Worm (Caenorhabditis elegans): Measurements from ENCODE around the gene C47G2.4.

C47G2.4 gene

DNA sequence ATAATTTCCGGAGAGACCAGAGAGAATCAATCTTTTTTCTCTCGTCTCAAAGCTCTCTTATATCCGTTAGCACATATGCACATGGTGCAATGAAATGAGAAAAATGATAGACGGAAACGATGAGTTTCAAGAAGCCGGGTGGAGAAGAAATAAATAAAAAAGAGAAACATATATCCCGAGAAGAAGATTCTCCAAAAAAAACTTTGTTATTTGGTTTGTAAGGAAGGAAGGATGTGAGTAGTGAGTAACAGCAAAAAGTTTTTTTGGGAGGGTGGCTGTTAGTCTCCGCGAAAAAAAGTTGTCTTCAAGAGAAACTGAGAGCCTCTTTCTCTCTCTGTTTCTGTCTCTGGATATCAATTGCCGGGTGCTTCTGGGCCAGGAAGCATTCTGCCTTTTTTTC lies 23.3 kb upstream of the C47G2.4 start:
- TF ChIP-seq klf-2 (GFP tag; conservative IDR thresholded peaks at IDR 0.05) (no peak), flt-1 (GFP tag; IDR thresholded peaks at IDR 0.05) (no peak), cog-1 (tag; optimal IDR thresholded peaks at IDR 0.05) (no peak), tab-1 (GFP tag; IDR thresholded peaks at IDR 0.05) (no peak), ztf-23 (GFP tag; IDR thresholded peaks at IDR 0.05) (no peak), ztf-29 (GFP tag; IDR thresholded peaks at IDR 0.05) (no peak), T22C8.4 (GFP tag; IDR thresholded peaks at IDR 0.05) (no peak), med-1 (GFP tag; optimal IDR thresholded peaks at IDR 0.05; ENCODE audit: insufficient read depth) (no peak), ref-1 (GFP tag; conservative IDR thresholded peaks at IDR 0.05) (no peak)

DNA sequence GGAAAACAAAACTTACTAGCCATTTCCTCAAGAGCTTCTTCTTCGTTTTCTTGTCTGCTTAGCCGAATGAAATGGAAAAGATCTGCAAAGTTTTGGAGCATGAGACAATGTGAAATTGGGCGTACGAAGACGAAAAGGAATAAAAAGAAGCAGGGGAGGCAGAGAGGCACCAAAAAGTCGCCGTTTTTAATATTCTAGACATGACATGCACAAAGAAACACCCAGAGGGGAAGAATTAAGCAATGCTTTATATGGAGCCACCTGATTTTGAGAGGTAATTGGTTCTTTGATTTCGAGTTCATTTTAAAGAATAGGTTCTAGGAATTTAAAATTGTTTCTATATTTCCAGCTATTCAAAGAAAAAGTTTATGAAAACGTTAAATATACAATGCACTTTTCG lies 20.8 kb upstream of the C47G2.4 start, which contains the start of gene T24F1.4:
T24F1.4 (minus strand) TSS at position 101 of the 400 bp plus-strand sequence.
- TF ChIP-seq med-1 (GFP tag; optimal IDR thresholded peaks at IDR 0.05; ENCODE audit: insufficient read depth) (no peak), tab-1 (GFP tag; IDR thresholded peaks at IDR 0.05) (no peak), flt-1 (GFP tag; IDR thresholded peaks at IDR 0.05) (no peak), ztf-29 (GFP tag; IDR thresholded peaks at IDR 0.05) (no peak), T22C8.4 (GFP tag; IDR thresholded peaks at IDR 0.05) (no peak), ztf-23 (GFP tag; IDR thresholded peaks at IDR 0.05) (no peak)

DNA sequence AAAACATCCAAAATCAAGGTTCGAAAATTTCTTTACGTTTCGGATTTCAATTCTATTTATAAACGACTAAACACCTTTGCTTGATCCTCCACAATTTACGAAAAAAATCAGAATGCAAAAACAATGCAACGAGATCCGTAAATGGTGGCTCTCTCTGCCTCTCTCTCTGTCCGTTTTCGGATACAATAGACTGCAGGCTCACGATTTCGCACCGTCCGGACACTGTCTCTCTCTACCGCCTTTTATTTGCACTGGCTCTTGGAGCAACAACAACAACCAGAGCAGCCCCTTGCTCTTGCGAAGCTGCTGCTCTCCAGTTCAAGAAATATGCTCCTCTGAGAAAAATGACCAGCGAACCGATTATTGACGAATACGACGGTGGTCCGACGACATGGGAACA lies 18.8 kb upstream of the C47G2.4 start, which contains the start of gene T24F1.7:
T24F1.7 (plus strand) TSS at position 301 of the 400 bp plus-strand sequence.
- 0 out of 2 replicates have a peak, but pooled peaks have one; percentile 13 for TF ChIP-seq tab-1 (GFP tag; IDR thresholded peaks at IDR 0.05)
- no peak for TF ChIP-seq klf-2 (GFP tag; conservative IDR thresholded peaks at IDR 0.05)

DNA sequence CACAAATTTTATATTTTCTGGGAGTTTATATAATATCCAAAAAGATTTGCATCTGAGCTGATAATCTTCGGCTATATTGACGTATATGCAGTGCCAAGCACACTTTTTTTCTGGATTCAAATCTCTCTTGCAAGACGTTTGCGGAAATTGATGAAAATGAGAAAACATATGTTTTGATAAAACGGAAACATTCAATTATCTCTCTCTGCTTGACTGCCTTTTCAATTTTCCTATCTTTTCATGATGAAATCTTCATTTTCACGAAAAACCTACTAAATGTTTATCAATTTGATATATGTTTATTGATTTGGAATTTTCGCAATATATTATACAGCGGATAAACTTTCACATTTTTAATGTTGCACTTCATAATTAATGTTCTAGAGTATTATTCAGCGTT lies 14.5 kb upstream of the C47G2.4 start:
- TF ChIP-seq ztf-23 (GFP tag; IDR thresholded peaks at IDR 0.05) (no peak), cog-1 (tag; optimal IDR thresholded peaks at IDR 0.05) (no peak), klf-2 (GFP tag; conservative IDR thresholded peaks at IDR 0.05) (no peak), ref-1 (GFP tag; conservative IDR thresholded peaks at IDR 0.05) (no peak)

- TF ChIP-seq ref-1 (GFP tag; conservative IDR thresholded peaks at IDR 0.05) = no peak
- no peak for TF ChIP-seq klf-2 (GFP tag; conservative IDR thresholded peaks at IDR 0.05)
- no peak for TF ChIP-seq med-1 (GFP tag; optimal IDR thresholded peaks at IDR 0.05; ENCODE audit: insufficient read depth)
- no peak for TF ChIP-seq T22C8.4 (GFP tag; IDR thresholded peaks at IDR 0.05)
- no peak for TF ChIP-seq flt-1 (GFP tag; IDR thresholded peaks at IDR 0.05)
- no peak for TF ChIP-seq ztf-23 (GFP tag; IDR thresholded peaks at IDR 0.05)
- no peak for TF ChIP-seq cog-1 (tag; optimal IDR thresholded peaks at IDR 0.05)
- no peak for TF ChIP-seq tab-1 (GFP tag; IDR thresholded peaks at IDR 0.05)
- TF ChIP-seq ztf-29 (GFP tag; IDR thresholded peaks at IDR 0.05) = no peak
Observed at ce11 chrII:11307332-11307731, 13.9 kb upstream of the C47G2.4 start.

- TF ChIP-seq flt-1 (GFP tag; IDR thresholded peaks at IDR 0.05) (no peak), klf-2 (GFP tag; conservative IDR thresholded peaks at IDR 0.05) (no peak), cog-1 (tag; optimal IDR thresholded peaks at IDR 0.05) (peak; percentile 44)
Observed at ce11 chrII:11305627-11306449, 12.4 kb upstream of the C47G2.4 start, which contains the start of gene rsf-1. Gene rsf-1, plus strand, starts transcription at chrII:11306399.

- no peak for TF ChIP-seq cog-1 (tag; optimal IDR thresholded peaks at IDR 0.05)
- TF ChIP-seq klf-2 (GFP tag; conservative IDR thresholded peaks at IDR 0.05) = no peak
- TF ChIP-seq tab-1 (GFP tag; IDR thresholded peaks at IDR 0.05) = no peak
- no peak for TF ChIP-seq ztf-23 (GFP tag; IDR thresholded peaks at IDR 0.05)
- TF ChIP-seq flt-1 (GFP tag; IDR thresholded peaks at IDR 0.05) = no peak
- no peak for TF ChIP-seq ztf-29 (GFP tag; IDR thresholded peaks at IDR 0.05)
- no peak for TF ChIP-seq ref-1 (GFP tag; conservative IDR thresholded peaks at IDR 0.05)
- TF ChIP-seq med-1 (GFP tag; optimal IDR thresholded peaks at IDR 0.05; ENCODE audit: insufficient read depth) = no peak
- TF ChIP-seq T22C8.4 (GFP tag; IDR thresholded peaks at IDR 0.05) = no peak
Observed at ce11 chrII:11302591-11302990, 9.2 kb upstream of the C47G2.4 start, which contains the start of gene samp-1. Gene samp-1, plus strand, starts transcription at chrII:11302891.

DNA sequence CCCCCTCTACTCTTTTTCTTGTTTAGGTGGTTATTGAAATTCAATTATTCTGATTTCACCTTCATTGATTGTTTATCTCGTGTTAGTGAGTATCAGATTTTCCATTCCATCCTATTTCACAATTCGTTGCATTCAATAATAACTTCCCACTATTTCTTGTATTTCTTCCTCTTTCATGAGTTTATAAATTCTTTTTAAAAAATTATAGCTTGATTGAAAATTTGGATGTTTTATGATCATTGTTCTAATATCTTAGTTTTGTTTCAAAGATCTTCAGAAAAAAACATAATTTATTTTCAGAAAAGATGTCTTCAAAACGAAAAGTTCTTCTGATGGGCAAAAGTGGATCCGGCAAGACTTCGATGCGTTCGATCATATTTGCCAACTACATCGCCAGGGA lies 7.7 kb upstream of the C47G2.4 start, which contains the start of gene raga-1:
raga-1 (plus strand) TSS at position 301 of the 400 bp plus-strand sequence.
- TF ChIP-seq cog-1 (tag; optimal IDR thresholded peaks at IDR 0.05) = no peak
- TF ChIP-seq ztf-29 (GFP tag; IDR thresholded peaks at IDR 0.05) = no peak
- no peak for TF ChIP-seq tab-1 (GFP tag; IDR thresholded peaks at IDR 0.05)
- no peak for TF ChIP-seq med-1 (GFP tag; optimal IDR thresholded peaks at IDR 0.05; ENCODE audit: insufficient read depth)
- TF ChIP-seq klf-2 (GFP tag; conservative IDR thresholded peaks at IDR 0.05) = no peak
- no peak for TF ChIP-seq ref-1 (GFP tag; conservative IDR thresholded peaks at IDR 0.05)

DNA sequence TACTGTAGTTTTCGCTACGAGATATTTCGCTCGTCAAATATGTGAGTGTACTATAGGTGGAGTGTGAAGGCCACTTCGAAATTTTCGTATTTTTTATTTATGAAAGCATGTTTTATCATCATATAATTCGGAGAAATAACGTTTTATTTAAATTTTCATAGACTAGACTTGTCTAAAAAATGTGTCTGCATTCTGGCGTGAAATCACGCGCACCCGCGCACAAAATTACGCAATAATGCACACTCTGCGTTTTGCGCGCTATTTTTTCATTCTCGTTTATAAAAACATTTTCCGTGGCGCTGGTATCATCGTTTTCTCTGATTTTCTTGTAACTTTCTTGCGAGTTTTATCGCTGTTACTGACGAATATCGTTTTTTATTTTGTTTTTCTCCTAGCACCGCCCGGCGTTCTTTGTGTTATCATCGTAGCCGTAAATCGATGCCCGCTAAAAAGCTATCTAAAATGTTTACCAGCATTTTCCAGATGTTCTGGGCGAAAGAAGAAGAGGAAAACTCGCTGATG lies 3.9 kb upstream of the C47G2.4 start, which contains the start of gene saps-1:
saps-1 (plus strand) TSS at position 472 of the 522 bp plus-strand sequence.
- TF ChIP-seq tab-1 (GFP tag; IDR thresholded peaks at IDR 0.05) (no peak), ref-1 (GFP tag; conservative IDR thresholded peaks at IDR 0.05) (no peak), ztf-29 (GFP tag; IDR thresholded peaks at IDR 0.05) (no peak), ztf-23 (GFP tag; IDR thresholded peaks at IDR 0.05) (no peak), cog-1 (tag; optimal IDR thresholded peaks at IDR 0.05) (no peak), klf-2 (GFP tag; conservative IDR thresholded peaks at IDR 0.05) (no peak), flt-1 (GFP tag; IDR thresholded peaks at IDR 0.05) (no peak), T22C8.4 (GFP tag; IDR thresholded peaks at IDR 0.05) (no peak), med-1 (GFP tag; optimal IDR thresholded peaks at IDR 0.05; ENCODE audit: insufficient read depth) (no peak)
